Worm (Caenorhabditis elegans) whole organism, L2 larva: Measurements from ENCODE around the gene ccm-3.

Source experiments
- R02D3.7 ChIP-seq: fragments of 150-350 bp; optimal IDR thresholded peaks from 2 replicates; lab custom pipeline; 2014; ENCODE audit warnings: missing biosample characterization, missing genetic modification characterization
- ZK546.5 ChIP-seq: sonication (generic microtip); optimal IDR thresholded peaks from 2 replicates; lab custom pipeline; 2017; ENCODE audit warnings: missing biosample characterization, missing genetic modification characterization
- ama-1 ChIP-seq: fragments of 150-350 bp; optimal IDR thresholded peaks from 2 replicates; lab custom pipeline; 2018; ENCODE audit warnings: inconsistent platforms
- ceh-82 ChIP-seq: fragments of 150-350 bp; optimal IDR thresholded peaks from 2 replicates; lab custom pipeline; 2014; ENCODE audit warnings: missing biosample characterization, missing genetic modification characterization
- egl-27 ChIP-seq: sonication (generic microtip); optimal IDR thresholded peaks from 3 replicates; lab custom pipeline; 2017; ENCODE audit warnings: missing biosample characterization, missing genetic modification reagents, missing genetic modification characterization
- elt-3 ChIP-seq: sonication (generic microtip); optimal IDR thresholded peaks from 2 replicates; lab custom pipeline; 2017; ENCODE audit warnings: missing biosample characterization, missing genetic modification characterization
- fos-1 ChIP-seq: fragments of 150-350 bp; optimal IDR thresholded peaks from 2 replicates; lab custom pipeline; 2014; ENCODE audit warnings: missing biosample characterization, missing genetic modification characterization
- lin-11 ChIP-seq: fragments of 150-350 bp; sonication (generic microtip); optimal IDR thresholded peaks from 2 replicates; lab custom pipeline; 2014; ENCODE audit warnings: missing biosample characterization, missing genetic modification characterization, inconsistent platforms, mixed read lengths
- mab-5 ChIP-seq: fragments of 150-350 bp; optimal IDR thresholded peaks from 2 replicates; lab custom pipeline; 2014; ENCODE audit warnings: missing biosample characterization, missing genetic modification characterization
- nhr-11 ChIP-seq: fragments of 150-350 bp; optimal IDR thresholded peaks from 2 replicates; lab custom pipeline; 2014; ENCODE audit warnings: missing biosample characterization, missing genetic modification characterization
- nhr-12 ChIP-seq: fragments of 150-350 bp; optimal IDR thresholded peaks from 2 replicates; lab custom pipeline; 2014; ENCODE audit warnings: missing biosample characterization, missing genetic modification characterization
- nhr-25 ChIP-seq: fragments of 150-350 bp; sonication (generic microtip); optimal IDR thresholded peaks from 3 replicates; lab custom pipeline; 2014; ENCODE audit warnings: missing biosample characterization, missing genetic modification characterization
- unc-39 ChIP-seq: fragments of 150-350 bp; optimal IDR thresholded peaks from 2 replicates; lab custom pipeline; 2014; ENCODE audit warnings: missing biosample characterization, missing genetic modification characterization
- ztf-4 ChIP-seq: fragments of 150-350 bp; optimal IDR thresholded peaks from 2 replicates; lab custom pipeline; 2014; ENCODE audit warnings: missing biosample characterization, missing genetic modification characterization

ce11 chrII:10627086-10627485, 20.0 kb upstream of the ccm-3 start:
- TF ChIP-seq ZK546.5 (tag; lab: Kevin White, UChicago): no peak
- TF ChIP-seq nhr-25 (tag; lab: Kevin White, UChicago): no peak
- no peak for TF ChIP-seq R02D3.7
- no peak for TF ChIP-seq ama-1 (lab: Kevin White, UChicago)
- TF ChIP-seq unc-39 (tag; lab: Kevin White, UChicago): no peak
- no peak for TF ChIP-seq ztf-4 (tag; lab: Kevin White, UChicago)
- peak; percentile 94 for TF ChIP-seq fos-1
- no peak for TF ChIP-seq mab-5 (tag; lab: Kevin White, UChicago)
- TF ChIP-seq lin-11: no peak
- no peak for TF ChIP-seq nhr-11 (tag; lab: Kevin White, UChicago)
- no peak for TF ChIP-seq ceh-82 (tag; lab: Kevin White, UChicago)
- no peak for TF ChIP-seq elt-3 (tag; lab: Kevin White, UChicago)
- TF ChIP-seq nhr-12 (tag; lab: Kevin White, UChicago): no peak
- no peak for TF ChIP-seq egl-27 (tag; lab: Kevin White, UChicago)
